Fruit fly (Drosophila melanogaster) Kc167 (cell line): ENCODE data around the gene CG31642.

Experiments used
- Myc ChIP-seq: fragments of >200 bp; optimal IDR thresholded peaks from 2 replicates; lab custom pipeline; 2017; ENCODE audit warnings: missing external identifiers
- Sin3A ChIP-seq: fragments of >200 bp; optimal IDR thresholded peaks from 2 replicates; lab custom pipeline; 2018; ENCODE audit warnings: missing external identifiers
- h ChIP-seq: fragments of >200 bp; optimal IDR thresholded peaks from 3 replicates; lab custom pipeline; 2018; ENCODE audit warnings: missing external identifiers
- insv ChIP-seq: fragments of >200 bp; optimal IDR thresholded peaks from 3 replicates; lab custom pipeline; 2018; ENCODE audit warnings: missing external identifiers
- psq ChIP-seq: fragments of >200 bp; optimal IDR thresholded peaks from 2 replicates; lab custom pipeline; 2017; ENCODE audit warnings: missing external identifiers
- ttk ChIP-seq: sonication (Bioruptor generic); optimal IDR thresholded peaks from 2 replicates; lab custom pipeline; 2017; ENCODE audit warnings: missing external identifiers

The CG31642 gene

dm6 chr2L:6118212-6118611 is at the start of gene CG31642:
Gene CG31642 (plus strand): TSS chr2L:6118512.
- TF ChIP-seq Myc: no peak
- TF ChIP-seq h (lab: Kevin White, UChicago): no peak
- TF ChIP-seq ttk (lab: Kevin White, UChicago): no peak
- TF ChIP-seq Sin3A (lab: Kevin White, UChicago): no peak
- TF ChIP-seq insv (lab: Kevin White, UChicago): no peak
- no peak for TF ChIP-seq psq (lab: Kevin White, UChicago)

DNA sequence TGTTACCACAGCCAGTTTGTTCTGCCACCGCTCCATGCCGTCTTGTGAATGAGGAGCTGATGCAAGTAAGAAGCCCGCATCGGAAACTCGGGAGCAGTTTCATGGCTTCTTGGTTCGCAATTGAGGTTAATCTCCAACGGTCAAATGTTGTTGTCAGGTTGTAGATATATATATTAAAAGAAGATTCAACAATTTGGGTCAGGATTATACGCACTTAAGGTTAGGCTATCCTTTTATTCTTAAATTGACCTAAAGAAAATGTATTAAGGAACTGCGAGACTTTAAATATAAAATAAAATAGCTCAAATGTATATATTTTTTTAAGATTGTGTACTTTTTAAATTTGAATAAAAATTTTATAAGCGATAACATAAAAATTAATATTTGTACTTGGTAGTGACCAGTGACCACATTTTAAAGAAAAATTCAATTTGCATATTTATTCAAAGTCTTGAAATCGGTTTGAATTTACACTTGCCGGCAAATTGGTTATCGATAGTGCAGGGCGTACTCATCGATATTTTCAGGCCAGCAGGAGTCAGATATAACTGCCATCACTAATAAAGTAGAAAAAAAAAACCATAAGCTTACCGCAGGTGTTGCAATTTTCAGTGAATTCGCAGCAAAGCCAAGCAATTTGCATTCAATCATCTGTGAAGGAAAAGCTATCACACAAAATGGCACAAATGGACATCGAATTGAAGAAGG is 49.6 kb upstream of the CG31642 start, which contains the start of the genes CG9150 and Pfdn1:
Gene CG9150 (minus strand): TSS at position 51 of the 708 bp plus-strand sequence.
Gene Pfdn1 (plus strand): TSS at position 536 of the 708 bp plus-strand sequence.
- TF ChIP-seq Sin3A (lab: Kevin White, UChicago): no peak

DNA sequence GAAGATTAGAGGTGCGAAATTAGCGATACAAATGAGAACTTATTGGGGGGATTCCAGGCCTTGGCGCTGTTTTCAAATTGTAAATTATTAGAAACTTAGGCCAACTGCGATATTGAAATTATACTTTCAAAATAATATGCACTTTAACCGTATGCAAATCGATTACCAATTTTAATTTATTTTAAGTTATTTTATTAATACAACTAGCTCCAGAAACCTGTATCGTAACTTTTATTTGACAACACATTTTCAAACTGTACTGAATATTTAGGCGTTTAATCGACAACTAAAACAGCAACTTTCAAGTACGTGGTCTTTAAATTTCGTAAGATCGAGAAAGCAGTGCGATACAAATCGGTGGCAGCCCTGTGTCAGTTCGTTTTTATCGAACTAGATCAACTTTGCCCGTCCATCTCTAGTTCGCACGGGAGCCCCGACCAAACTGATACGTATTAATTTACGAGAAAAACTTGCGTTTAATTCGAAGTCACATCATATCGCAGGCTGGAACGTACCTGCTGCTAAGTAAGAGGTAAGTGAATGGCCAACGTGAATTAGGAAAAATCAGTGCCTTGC is 47.6 kb upstream of the CG31642 start, which contains the start of the genes CG9154 and Kr-h2:
Gene CG9154 (minus strand): TSS at position 31 of the 576 bp plus-strand sequence.
Gene Kr-h2 (plus strand): TSS at position 335 of the 576 bp plus-strand sequence.
- TF ChIP-seq insv (lab: Kevin White, UChicago): no peak
- TF ChIP-seq psq (lab: Kevin White, UChicago): no peak
- no peak for TF ChIP-seq Sin3A (lab: Kevin White, UChicago)
- TF ChIP-seq ttk (lab: Kevin White, UChicago): no peak
- no peak for TF ChIP-seq Myc
- no peak for TF ChIP-seq h (lab: Kevin White, UChicago)

DNA sequence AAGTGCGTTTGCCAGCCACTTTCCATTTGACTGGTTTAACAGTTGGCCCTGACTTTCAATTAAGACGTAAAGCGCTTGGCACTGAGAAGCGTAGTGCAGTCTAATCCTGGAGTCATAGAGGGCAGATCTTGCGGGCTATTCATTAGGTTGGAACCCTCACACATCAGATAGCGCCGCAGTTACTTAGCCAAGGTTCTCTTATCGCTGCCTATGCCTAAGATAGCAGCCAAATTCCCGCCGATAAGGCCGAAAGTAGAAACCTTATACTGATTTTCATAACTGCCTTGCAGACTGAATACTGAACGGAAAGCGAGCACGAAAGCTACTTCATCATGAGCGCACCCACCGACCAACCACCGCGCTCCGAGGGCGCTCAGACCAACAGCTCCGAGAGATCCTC is 46.2 kb upstream of the CG31642 start:
- TF ChIP-seq ttk (lab: Kevin White, UChicago): no peak
- no peak for TF ChIP-seq h (lab: Kevin White, UChicago)
- TF ChIP-seq Sin3A (lab: Kevin White, UChicago): no peak
- TF ChIP-seq insv (lab: Kevin White, UChicago): no peak
- no peak for TF ChIP-seq Myc
- TF ChIP-seq psq (lab: Kevin White, UChicago): no peak

DNA sequence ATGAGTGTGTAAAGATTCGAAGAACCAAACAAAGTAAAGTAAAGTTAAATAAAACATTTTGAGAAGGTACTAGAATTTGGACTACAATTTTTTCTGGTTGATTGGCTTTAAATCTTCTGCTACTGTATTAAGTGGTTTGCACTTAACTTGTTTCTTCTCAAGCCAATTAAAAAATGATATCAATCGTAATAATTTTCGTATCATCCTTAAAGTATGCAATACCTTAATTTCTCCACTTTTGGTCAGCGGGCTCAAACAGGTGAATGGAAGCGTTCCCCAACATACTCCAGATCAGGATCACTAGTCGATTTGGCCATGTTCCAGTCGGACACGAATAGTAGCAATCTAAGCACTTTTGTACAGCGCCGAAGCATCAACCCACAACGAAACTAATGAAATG is 44.4 kb upstream of the CG31642 start:
- TF ChIP-seq ttk (lab: Kevin White, UChicago): no peak
- no peak for TF ChIP-seq Sin3A (lab: Kevin White, UChicago)
- no peak for TF ChIP-seq psq (lab: Kevin White, UChicago)
- no peak for TF ChIP-seq insv (lab: Kevin White, UChicago)
- no peak for TF ChIP-seq Myc
- TF ChIP-seq h (lab: Kevin White, UChicago): no peak

dm6 chr2L:6074314-6074713 is 44.0 kb upstream of the CG31642 start:
- no peak for TF ChIP-seq psq (lab: Kevin White, UChicago)
- no peak for TF ChIP-seq insv (lab: Kevin White, UChicago)

DNA sequence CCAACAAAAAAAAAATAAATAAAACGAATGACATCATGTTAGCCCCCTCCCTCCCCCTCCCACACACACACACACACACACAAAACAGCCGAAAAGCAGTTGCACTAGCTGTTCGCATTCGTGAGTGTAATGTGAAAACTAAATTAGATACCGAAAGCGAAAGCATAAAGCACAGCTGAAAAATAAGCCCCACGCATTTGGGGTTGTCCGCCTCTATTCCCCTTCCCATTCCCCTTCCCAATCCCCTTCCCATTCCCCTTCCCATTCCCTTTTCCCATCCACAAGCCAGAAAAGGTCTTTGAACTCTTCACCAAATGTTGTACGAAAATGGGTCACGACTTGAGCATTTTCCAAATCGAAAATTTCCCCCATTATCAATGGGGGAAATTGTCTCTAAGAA is 43.0 kb upstream of the CG31642 start:
- TF ChIP-seq Myc (no peak), Sin3A (lab: Kevin White, UChicago) (no peak), ttk (lab: Kevin White, UChicago) (no peak), h (lab: Kevin White, UChicago) (no peak), psq (lab: Kevin White, UChicago) (no peak), insv (lab: Kevin White, UChicago) (no peak)

DNA sequence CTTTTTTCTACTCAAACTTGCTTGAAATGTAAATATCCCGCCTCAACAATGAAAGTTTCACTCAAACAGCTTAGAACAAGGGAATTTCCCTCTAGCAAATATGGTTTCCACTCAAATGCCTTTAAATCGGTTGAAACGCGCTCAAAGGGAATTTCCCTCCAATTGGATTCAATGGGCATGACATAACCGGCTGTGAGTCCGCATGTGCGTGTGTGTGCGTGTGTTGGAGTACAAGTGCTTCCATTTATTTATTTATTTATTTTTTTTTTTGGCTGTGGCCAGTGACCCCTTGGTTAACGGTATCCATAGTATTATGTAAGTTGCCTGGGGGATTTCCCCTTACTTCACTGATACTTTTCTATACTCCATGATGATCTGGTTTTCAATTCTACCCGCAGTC is 42.2 kb upstream of the CG31642 start:
- TF ChIP-seq Myc (no peak), insv (lab: Kevin White, UChicago) (no peak), psq (lab: Kevin White, UChicago) (no peak), ttk (lab: Kevin White, UChicago) (no peak), Sin3A (lab: Kevin White, UChicago) (no peak), h (lab: Kevin White, UChicago) (no peak)

DNA sequence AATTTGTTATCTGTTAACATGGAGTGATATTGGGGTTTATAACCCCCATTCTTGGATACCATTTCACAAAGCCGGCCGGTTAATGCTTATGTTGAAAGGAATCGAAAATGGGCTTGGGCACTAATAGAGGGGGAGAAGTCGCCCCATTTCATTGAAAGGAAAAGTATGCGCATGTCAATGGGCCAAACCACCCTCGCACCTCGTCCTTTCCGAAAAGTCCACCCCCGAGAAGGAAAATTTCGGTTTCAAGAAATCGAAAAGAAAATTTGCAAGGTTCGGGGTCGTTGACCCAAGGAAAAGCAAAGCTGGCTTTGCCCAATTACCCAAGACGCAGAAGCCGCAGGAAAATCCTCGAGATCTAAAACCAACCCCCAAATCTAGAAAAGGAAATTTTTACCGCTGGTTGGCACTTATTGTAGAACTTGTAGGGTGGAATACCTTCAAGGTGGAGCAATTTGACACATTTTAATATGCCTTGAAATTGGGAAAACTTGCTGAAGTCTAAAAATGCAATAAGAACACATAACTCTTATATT is 41.4 kb upstream of the CG31642 start:
- TF ChIP-seq psq (lab: Kevin White, UChicago) (no peak), Sin3A (lab: Kevin White, UChicago) (no peak), ttk (lab: Kevin White, UChicago) (no peak), Myc (no peak), h (lab: Kevin White, UChicago) (no peak), insv (lab: Kevin White, UChicago) (no peak)

DNA sequence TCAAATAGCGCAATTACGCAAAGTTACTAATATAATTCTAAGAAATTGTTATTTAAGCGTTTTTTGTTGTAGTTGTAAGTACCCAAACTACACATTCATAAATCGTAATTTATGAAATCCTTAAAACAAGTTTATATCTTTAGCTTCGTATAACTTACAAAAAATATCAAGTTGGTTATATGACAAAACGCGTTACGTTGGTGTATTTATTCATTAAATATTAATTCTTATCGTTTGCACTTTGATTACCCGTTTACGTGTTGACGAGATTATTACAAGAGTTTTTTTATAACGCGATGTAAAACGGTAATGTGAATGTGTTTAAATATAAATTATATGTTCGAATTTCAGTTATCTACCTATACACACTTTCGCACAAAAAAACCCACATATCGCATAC is 40.7 kb upstream of the CG31642 start:
- no peak for TF ChIP-seq psq (lab: Kevin White, UChicago)
- TF ChIP-seq ttk (lab: Kevin White, UChicago): no peak
- TF ChIP-seq insv (lab: Kevin White, UChicago): no peak

- TF ChIP-seq insv (lab: Kevin White, UChicago) (no peak), Sin3A (lab: Kevin White, UChicago) (no peak), h (lab: Kevin White, UChicago) (no peak), ttk (lab: Kevin White, UChicago) (no peak), psq (lab: Kevin White, UChicago) (no peak), Myc (no peak)
Observed at dm6 chr2L:6078757-6079351, 39.5 kb upstream of the CG31642 start.

DNA sequence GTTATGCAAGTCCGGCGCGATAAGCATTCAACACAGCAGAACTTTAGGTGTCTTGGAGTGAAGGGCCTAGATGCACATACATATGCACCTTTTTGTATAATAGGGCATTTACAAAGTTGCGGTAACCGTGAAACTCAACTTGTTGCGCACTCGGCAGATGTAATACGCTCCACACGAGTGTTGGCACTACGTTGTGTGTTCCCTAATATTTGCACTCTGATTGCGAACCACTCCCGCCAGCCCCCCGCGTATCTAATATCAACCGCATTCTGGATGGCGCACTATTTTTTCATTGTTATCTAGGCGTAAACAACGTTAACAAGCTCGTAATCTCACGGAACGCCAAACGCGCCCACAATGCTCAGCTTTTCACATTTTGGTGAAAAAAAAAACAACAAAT is 38.0 kb upstream of the CG31642 start:
- TF ChIP-seq Myc (no peak), h (lab: Kevin White, UChicago) (no peak), insv (lab: Kevin White, UChicago) (no peak), Sin3A (lab: Kevin White, UChicago) (no peak), psq (lab: Kevin White, UChicago) (no peak), ttk (lab: Kevin White, UChicago) (no peak)
